Fruit fly (Drosophila melanogaster) whole organism, embryonic: ENCODE results near the gene CG43322.
A peak's percentile ranks its signal among the peaks of the same experiment; 100 is the strongest.

Source experiments
- CG10431 ChIP-seq: fragments of 200-800 bp; sonication (Bioruptor generic); optimal IDR thresholded peaks from 3 replicates; lab custom pipeline; 2018; ENCODE audit warnings: missing biosample characterization, mild to moderate bottlenecking, missing genetic modification characterization
- CG15011 ChIP-seq: fragments of 200-800 bp; sonication (Bioruptor generic); optimal IDR thresholded peaks from 3 replicates; lab custom pipeline; 2018; ENCODE audit warnings: missing biosample characterization, mild to moderate bottlenecking, missing genetic modification characterization
- CG7745 ChIP-seq: fragments of 200-800 bp; sonication (Bioruptor generic); optimal IDR thresholded peaks from 2 replicates; lab custom pipeline; 2018; ENCODE audit warnings: missing biosample characterization, mild to moderate bottlenecking, missing genetic modification characterization, moderate library complexity
- CG9876 ChIP-seq: fragments of 200-800 bp; sonication (Bioruptor generic); optimal IDR thresholded peaks from 2 replicates; lab custom pipeline; 2016; ENCODE audit warnings: missing biosample characterization, missing genetic modification characterization
- Doc2 ChIP-seq: fragments of 200-800 bp; sonication (Bioruptor generic); IDR thresholded peaks from 2 replicates; pipeline ENCODE4 v1.3.6; 2022; ENCODE audit warnings: missing biosample characterization, missing genetic modification characterization
- HHEX ChIP-seq: fragments of 200-800 bp; sonication (Bioruptor generic); optimal IDR thresholded peaks from 3 replicates; lab custom pipeline; 2017; ENCODE audit warnings: missing biosample characterization, mild to moderate bottlenecking, missing genetic modification characterization, missing genetic modification reagents
- HLH4C ChIP-seq: fragments of 200-800 bp; sonication (Bioruptor generic); IDR thresholded peaks from 3 replicates; pipeline ENCODE4 v1.3.6; 2022; ENCODE audit warnings: missing biosample characterization, missing genetic modification characterization; ENCODE audit not compliant: partially characterized antibody
- Nf-YA ChIP-seq: fragments of 200-800 bp; sonication (Bioruptor generic); IDR thresholded peaks from 2 replicates; pipeline ENCODE4 v1.3.6; 2022; ENCODE audit warnings: missing biosample characterization, missing genetic modification characterization
- Opbp ChIP-seq: fragments of 200-800 bp; sonication (Bioruptor generic); IDR thresholded peaks from 3 replicates; pipeline ENCODE4 v1.3.6; 2022; ENCODE audit warnings: missing biosample characterization, missing genetic modification characterization; ENCODE audit not compliant: partially characterized antibody
- tll ChIP-seq, 2 experiments: fragments of 200-800 bp in 1 of 2; fragments of >200 bp in 1 of 2; sonication (Bioruptor generic) in 1 of 2; optimal IDR thresholded peaks; 2 replicates each; lab custom pipeline; 2017 to 2019; ENCODE audit warnings: missing biosample characterization in 2 of 2, missing genetic modification characterization in 2 of 2, mild to moderate bottlenecking in 1 of 2, moderate library complexity in 1 of 2

dm6 chr2L:7043039-7043905 lies 30.1 kb downstream of the CG43322 start:
- TF ChIP-seq CG10431 (GFP tag; lab: Kevin White, UChicago), result peak; percentile 58
- TF ChIP-seq HLH4C (GFP tag; lab: Robert Waterston, UW), result no peak
- no peak for TF ChIP-seq CG9876 (GFP tag; lab: Kevin White, UChicago)
- peak; percentile 62 for TF ChIP-seq CG7745
- TF ChIP-seq Nf-YA (GFP tag; lab: Robert Waterston, UW), result no peak
- TF ChIP-seq CG15011 (GFP tag; lab: Kevin White, UChicago), result no peak
- no peak for TF ChIP-seq HHEX (GFP tag; lab: Kevin White, UChicago)
- TF ChIP-seq Opbp, result no peak
- peak in 1 of 2 experiments; percentile 76 for TF ChIP-seq tll (GFP tag; optimal IDR thresholded peaks at IDR 0.05; lab: Kevin White, UChicago)
- no peak for TF ChIP-seq Doc2 (GFP tag; lab: Robert Waterston, UW)
